Fruit fly (Drosophila melanogaster) whole organism, embryonic: Measurements from ENCODE around the gene CG43880.

Experiments used
- Ada2b ChIP-seq: fragments of 200-800 bp; sonication (Bioruptor generic); IDR thresholded peaks from 2 replicates; pipeline ENCODE4 v1.3.6; 2022; ENCODE audit warnings: missing biosample characterization, missing genetic modification characterization
- Adf1 ChIP-seq: fragments of 200-800 bp; sonication (Bioruptor generic); IDR thresholded peaks from 2 replicates; pipeline ENCODE4 v1.3.6; 2022; ENCODE audit warnings: missing biosample characterization, missing genetic modification characterization
- Asciz ChIP-seq: fragments of 200-800 bp; sonication (Bioruptor generic); optimal IDR thresholded peaks from 2 replicates; lab custom pipeline; 2017; ENCODE audit warnings: missing biosample characterization, mild to moderate bottlenecking, missing genetic modification characterization, missing genetic modification reagents
- B-H1 ChIP-seq: fragments of 200-800 bp; sonication (Bioruptor generic); IDR thresholded peaks from 3 replicates; pipeline ENCODE4 v1.3.6; 2022; ENCODE audit warnings: missing biosample characterization, missing genetic modification characterization
- B-H2 ChIP-seq: fragments of 200-800 bp; sonication (Bioruptor generic); optimal IDR thresholded peaks from 2 replicates; lab custom pipeline; 2018; ENCODE audit warnings: missing biosample characterization, mild to moderate bottlenecking, missing genetic modification characterization
- Blimp-1 ChIP-seq: fragments of 200-800 bp; sonication (Bioruptor generic); optimal IDR thresholded peaks from 3 replicates; lab custom pipeline; 2018; ENCODE audit warnings: missing biosample characterization, missing genetic modification characterization, mild to moderate bottlenecking, moderate library complexity, missing genetic modification reagents
- CG11247 ChIP-seq: fragments of 200-800 bp; sonication (Bioruptor generic); IDR thresholded peaks from 2 replicates; pipeline ENCODE4 v1.3.6; 2022; ENCODE audit warnings: missing biosample characterization, missing genetic modification characterization
- CG13296 ChIP-seq: fragments of 200-800 bp; sonication (Bioruptor generic); optimal IDR thresholded peaks from 3 replicates; lab custom pipeline; 2018; ENCODE audit warnings: missing biosample characterization, mild to moderate bottlenecking, missing genetic modification characterization
- CG14441 ChIP-seq: fragments of 200-800 bp; sonication (Bioruptor generic); IDR thresholded peaks from 2 replicates; pipeline ENCODE4 v1.3.6; 2022; ENCODE audit warnings: missing biosample characterization, missing genetic modification characterization
- CG2712 ChIP-seq: fragments of 200-800 bp; optimal IDR thresholded peaks from 3 replicates; lab custom pipeline; 2019; ENCODE audit warnings: missing biosample characterization, mild to moderate bottlenecking, missing genetic modification characterization, moderate library complexity
- CG3726 ChIP-seq: fragments of 200-800 bp; sonication (Bioruptor generic); IDR thresholded peaks from 3 replicates; pipeline ENCODE4, ENCODE4 v1.3.6; 2022; ENCODE audit warnings: missing biosample characterization, missing genetic modification characterization
- CG4404 ChIP-seq: fragments of 200-800 bp; sonication (Bioruptor generic); IDR thresholded peaks from 2 replicates; pipeline ENCODE4 v1.3.6; 2022; ENCODE audit warnings: missing biosample characterization, missing genetic modification characterization
- CG6654 ChIP-seq: fragments of 200-800 bp; sonication (Bioruptor generic); optimal IDR thresholded peaks from 2 replicates; lab custom pipeline; 2017; ENCODE audit warnings: missing biosample characterization, mild to moderate bottlenecking, missing genetic modification characterization
- CG7357 ChIP-seq: fragments of 200-800 bp; sonication (Bioruptor generic); IDR thresholded peaks from 3 replicates; pipeline ENCODE4 v1.3.6; 2022; ENCODE audit warnings: missing biosample characterization, missing genetic modification characterization
- CG7987 ChIP-seq: fragments of 200-800 bp; sonication (Bioruptor generic); optimal IDR thresholded peaks from 2 replicates; lab custom pipeline; 2018; ENCODE audit warnings: missing biosample characterization, mild to moderate bottlenecking, missing genetic modification characterization, moderate library complexity
- CG8944 ChIP-seq: fragments of 200-800 bp; sonication (Bioruptor generic); optimal IDR thresholded peaks from 3 replicates; lab custom pipeline; 2016; ENCODE audit warnings: missing biosample characterization, missing genetic modification characterization
- CG9876 ChIP-seq: fragments of 200-800 bp; sonication (Bioruptor generic); optimal IDR thresholded peaks from 2 replicates; lab custom pipeline; 2016; ENCODE audit warnings: missing biosample characterization, missing genetic modification characterization
- CHES-1-like ChIP-seq: fragments of 200-800 bp; sonication (Bioruptor generic); optimal IDR thresholded peaks from 2 replicates; lab custom pipeline; 2016; ENCODE audit warnings: missing biosample characterization, missing genetic modification characterization
- Chrac-16 ChIP-seq: fragments of 200-800 bp; sonication (Bioruptor generic); optimal IDR thresholded peaks from 3 replicates; lab custom pipeline; 2016; ENCODE audit warnings: missing biosample characterization, missing genetic modification characterization
- Dp ChIP-seq: fragments of 200-800 bp; sonication (Bioruptor generic); optimal IDR thresholded peaks from 2 replicates; lab custom pipeline; 2018; ENCODE audit warnings: missing biosample characterization, mild to moderate bottlenecking, missing genetic modification characterization, moderate library complexity
- Dref ChIP-seq: fragments of 200-800 bp; sonication (Bioruptor generic); IDR thresholded peaks from 2 replicates; pipeline ENCODE4 v1.3.6; 2022; ENCODE audit warnings: missing biosample characterization, missing genetic modification characterization
- Drgx ChIP-seq: fragments of 200-800 bp; sonication (Bioruptor generic); IDR thresholded peaks from 2 replicates; pipeline ENCODE4 v1.3.6; 2022; ENCODE audit warnings: missing biosample characterization, missing genetic modification characterization
- HHEX ChIP-seq: fragments of 200-800 bp; sonication (Bioruptor generic); optimal IDR thresholded peaks from 3 replicates; lab custom pipeline; 2017; ENCODE audit warnings: missing biosample characterization, mild to moderate bottlenecking, missing genetic modification characterization, missing genetic modification reagents
- HmgD ChIP-seq: fragments of 200-800 bp; sonication (Bioruptor generic); optimal IDR thresholded peaks from 3 replicates; lab custom pipeline; 2016; ENCODE audit warnings: missing biosample characterization, missing genetic modification characterization
- Hmr ChIP-seq: fragments of 200-800 bp; sonication (Bioruptor generic); optimal IDR thresholded peaks from 3 replicates; lab custom pipeline; 2017; ENCODE audit warnings: mild to moderate bottlenecking, missing biosample characterization, missing genetic modification reagents, missing genetic modification characterization
- Hr78 ChIP-seq, 2 experiments: fragments of 200-800 bp in 1 of 2; fragments of >200 bp in 1 of 2; sonication (Bioruptor generic) in 1 of 2; optimal IDR thresholded peaks; 2 replicates each; lab custom pipeline; 2017 to 2019; ENCODE audit warnings: missing biosample characterization in 2 of 2, missing genetic modification characterization in 2 of 2, mild to moderate bottlenecking in 1 of 2, moderate library complexity in 1 of 2
- MBD-R2 ChIP-seq: fragments of 200-800 bp; sonication (Bioruptor generic); IDR thresholded peaks from 2 replicates; pipeline ENCODE4 v1.3.6; 2022; ENCODE audit warnings: missing biosample characterization, missing genetic modification characterization
- NFAT ChIP-seq: fragments of 200-800 bp; sonication (Bioruptor generic); IDR thresholded peaks from 2 replicates; pipeline ENCODE4 v1.3.6; 2022; ENCODE audit warnings: missing biosample characterization, missing genetic modification characterization
- Pdp1 ChIP-seq, 2 experiments: fragments of 200-800 bp; sonication (Bioruptor generic); optimal IDR thresholded peaks; 3 replicates each; lab custom pipeline; 2016; ENCODE audit warnings: missing biosample characterization in 2 of 2, missing genetic modification characterization in 2 of 2, mild to moderate bottlenecking in 1 of 2, moderate library complexity in 1 of 2
- Side ChIP-seq: fragments of 200-800 bp; sonication (Bioruptor generic); optimal IDR thresholded peaks from 2 replicates; lab custom pipeline; 2016; ENCODE audit warnings: missing biosample characterization, missing genetic modification characterization
- Sox100B ChIP-seq: fragments of 200-800 bp; sonication (Bioruptor generic); optimal IDR thresholded peaks from 3 replicates; lab custom pipeline; 2018; ENCODE audit warnings: missing biosample characterization, mild to moderate bottlenecking, missing genetic modification characterization
- ara ChIP-seq: fragments of 200-800 bp; sonication (Bioruptor generic); IDR thresholded peaks from 2 replicates; pipeline ENCODE4 v1.3.6; 2022; ENCODE audit warnings: missing biosample characterization, missing genetic modification characterization
- ato ChIP-seq: fragments of 200-800 bp; sonication (Bioruptor generic); IDR thresholded peaks from 2 replicates; pipeline ENCODE4 v1.3.6; 2022; ENCODE audit warnings: missing biosample characterization, missing genetic modification characterization; ENCODE audit not compliant: partially characterized antibody
- bowl ChIP-seq: fragments of 200-800 bp; sonication (Bioruptor generic); IDR thresholded peaks from 2 replicates; pipeline ENCODE4 v1.3.6; 2022; ENCODE audit warnings: missing biosample characterization, missing genetic modification characterization
- chn ChIP-seq: fragments of 200-800 bp; sonication (Bioruptor generic); optimal IDR thresholded peaks from 2 replicates; lab custom pipeline; 2016; ENCODE audit warnings: missing biosample characterization, missing genetic modification characterization
- emc ChIP-seq: fragments of 200-800 bp; sonication (Bioruptor generic); optimal IDR thresholded peaks from 2 replicates; lab custom pipeline; 2016; ENCODE audit warnings: missing biosample characterization, missing genetic modification characterization
- gfzf ChIP-seq: fragments of 200-800 bp; sonication (Bioruptor generic); optimal IDR thresholded peaks from 2 replicates; lab custom pipeline; 2016; ENCODE audit warnings: missing biosample characterization, mild to moderate bottlenecking, missing genetic modification characterization, moderate library complexity
- lbe ChIP-seq: fragments of 200-800 bp; sonication (Bioruptor generic); optimal IDR thresholded peaks from 2 replicates; lab custom pipeline; 2016; ENCODE audit warnings: missing biosample characterization, mild to moderate bottlenecking, missing genetic modification characterization
- mld ChIP-seq: fragments of 200-800 bp; sonication (Bioruptor generic); IDR thresholded peaks from 3 replicates; pipeline ENCODE4 v1.3.6; 2022; ENCODE audit warnings: missing biosample characterization, missing genetic modification characterization; ENCODE audit not compliant: partially characterized antibody
- nerfin-1 ChIP-seq: fragments of 200-800 bp; sonication (Bioruptor generic); optimal IDR thresholded peaks from 3 replicates; lab custom pipeline; 2019; ENCODE audit warnings: missing biosample characterization, mild to moderate bottlenecking, missing genetic modification characterization, moderate library complexity
- phol ChIP-seq: fragments of 200-800 bp; sonication (Bioruptor generic); optimal IDR thresholded peaks from 3 replicates; lab custom pipeline; 2018; ENCODE audit warnings: missing biosample characterization, mild to moderate bottlenecking, missing genetic modification characterization, moderate library complexity
- pnt ChIP-seq: fragments of 200-800 bp; sonication (Bioruptor generic); optimal IDR thresholded peaks from 3 replicates; lab custom pipeline; 2016; ENCODE audit warnings: missing biosample characterization, missing genetic modification characterization
- so ChIP-seq: fragments of 200-800 bp; sonication (Bioruptor generic); IDR thresholded peaks from 3 replicates; pipeline ENCODE4 v1.3.6; 2022; ENCODE audit warnings: missing biosample characterization, missing genetic modification characterization
- ssp ChIP-seq: fragments of 200-800 bp; sonication (Bioruptor generic); IDR thresholded peaks from 2 replicates; pipeline ENCODE4 v1.3.6; 2022; ENCODE audit warnings: missing biosample characterization, missing genetic modification characterization
- stwl ChIP-seq: fragments of 200-800 bp; sonication (Bioruptor generic); optimal IDR thresholded peaks from 3 replicates; lab custom pipeline; 2018; ENCODE audit warnings: missing biosample characterization, mild to moderate bottlenecking, missing genetic modification characterization, moderate library complexity
- tin ChIP-seq: fragments of 200-800 bp; sonication (Bioruptor generic); optimal IDR thresholded peaks from 3 replicates; lab custom pipeline; 2016; ENCODE audit warnings: missing biosample characterization, missing genetic modification characterization
- vvl ChIP-seq: fragments of 200-800 bp; sonication (Bioruptor generic); IDR thresholded peaks from 2 replicates; pipeline ENCODE4 v1.3.6; 2022; ENCODE audit warnings: missing biosample characterization, missing genetic modification characterization
- wdn ChIP-seq: fragments of 200-800 bp; sonication (Bioruptor generic); IDR thresholded peaks from 2 replicates; pipeline ENCODE4 v1.3.6; 2022; ENCODE audit warnings: missing biosample characterization, missing genetic modification characterization
- zen2 ChIP-seq: fragments of 200-800 bp; sonication (Bioruptor generic); IDR thresholded peaks from 3 replicates; pipeline ENCODE4 v1.3.6; 2022; ENCODE audit warnings: missing biosample characterization, missing genetic modification characterization; ENCODE audit not compliant: partially characterized antibody
- zfh1 ChIP-seq: fragments of 200-800 bp; sonication (Bioruptor generic); IDR thresholded peaks from 3 replicates; pipeline ENCODE4 v1.3.6; 2022; ENCODE audit warnings: missing biosample characterization, missing genetic modification characterization

The CG43880 gene

dm6 chr3L:7978777-7979649 lies 32.9 kb upstream of the CG43880 start, which contains the start of gene nmo (continued):
- TF ChIP-seq ato (GFP tag; lab: Robert Waterston, UW) = no peak
- no peak for TF ChIP-seq so
- TF ChIP-seq CG6654 = no peak
- TF ChIP-seq CG14441 (GFP tag; lab: Robert Waterston, UW) = no peak
- TF ChIP-seq CG8944 = no peak
- TF ChIP-seq CG3726 (GFP tag; lab: Robert Waterston, UW) = no peak
- no peak for TF ChIP-seq mld (GFP tag; lab: Robert Waterston, UW)
- TF ChIP-seq zfh1 = no peak
- TF ChIP-seq gfzf = peak; percentile 59
- no peak for TF ChIP-seq Ada2b (GFP tag; lab: Robert Waterston, UW)
- TF ChIP-seq HmgD (GFP tag; lab: Kevin White, UChicago) = no peak
- TF ChIP-seq Blimp-1 = no peak
- TF ChIP-seq CG7987 = no peak
- no peak for TF ChIP-seq B-H2 (GFP tag; lab: Kevin White, UChicago)
- peak; percentile 89 for TF ChIP-seq stwl
- TF ChIP-seq Dp (GFP tag; lab: Kevin White, UChicago) = peak; percentile 72
- no peak for TF ChIP-seq CG4404
- TF ChIP-seq lbe = no peak
- no peak for TF ChIP-seq vvl (GFP tag; lab: Robert Waterston, UW)
- TF ChIP-seq bowl (GFP tag; lab: Robert Waterston, UW) = no peak
- no peak for TF ChIP-seq zen2 (GFP tag; lab: Robert Waterston, UW)
- no peak for TF ChIP-seq wdn (GFP tag; lab: Robert Waterston, UW)
- no peak for TF ChIP-seq B-H1 (GFP tag; lab: Robert Waterston, UW)
- no peak for TF ChIP-seq NFAT
- TF ChIP-seq CG11247 (GFP tag; lab: Robert Waterston, UW) = no peak
- TF ChIP-seq CG2712 = peak; percentile 24
- TF ChIP-seq nerfin-1 (tag; lab: Kevin White, UChicago) = peak; percentile 19
- no peak for TF ChIP-seq emc (GFP tag; lab: Kevin White, UChicago)
- peak; percentile 23 for TF ChIP-seq Side (GFP tag; lab: Kevin White, UChicago)
- no peak for TF ChIP-seq MBD-R2 (GFP tag; lab: Robert Waterston, UW)
- TF ChIP-seq Asciz (GFP tag; lab: Kevin White, UChicago) = no peak
- TF ChIP-seq CHES-1-like (GFP tag; lab: Kevin White, UChicago) = peak; percentile 26
- no peak for TF ChIP-seq Dref (GFP tag; lab: Robert Waterston, UW)
- peak in 1 of 2 experiments; percentile 56 for TF ChIP-seq Hr78 (GFP tag; optimal IDR thresholded peaks at IDR 0.05; lab: Kevin White, UChicago)
- TF ChIP-seq Pdp1 (GFP tag; optimal IDR thresholded peaks at IDR 0.05; lab: Kevin White, UChicago) = peak in 1 of 2 experiments; percentile 13
- TF ChIP-seq CG7357 (GFP tag; lab: Robert Waterston, UW) = no peak
- peak; percentile 25 for TF ChIP-seq HHEX (GFP tag; lab: Kevin White, UChicago)
- TF ChIP-seq CG9876 (GFP tag; lab: Kevin White, UChicago) = no peak
- no peak for TF ChIP-seq ara
- peak; percentile 76 for TF ChIP-seq phol
- peak; percentile 47 for TF ChIP-seq CG13296 (GFP tag; lab: Kevin White, UChicago)
- no peak for TF ChIP-seq chn (GFP tag; lab: Kevin White, UChicago)
- no peak for TF ChIP-seq Chrac-16 (GFP tag; lab: Kevin White, UChicago)
- TF ChIP-seq Hmr (GFP tag; lab: Kevin White, UChicago) = peak; percentile 11
- no peak for TF ChIP-seq pnt (GFP tag; lab: Kevin White, UChicago)
- peak; percentile 2 for TF ChIP-seq Sox100B (GFP tag; lab: Kevin White, UChicago)
- no peak for TF ChIP-seq ssp
- no peak for TF ChIP-seq Adf1 (GFP tag; lab: Robert Waterston, UW)
- TF ChIP-seq tin (GFP tag; lab: Kevin White, UChicago) = peak; percentile 34
- TF ChIP-seq Drgx = no peak
